Worm (Caenorhabditis elegans) whole organism, L4 larva: ENCODE results near the gene str-252.

ENCODE experiments used
- D1046.2 ChIP-seq: fragments of 200-800 bp; sonication (Bioruptor generic); IDR thresholded peaks from 2 replicates; pipeline ENCODE4 v1.3.6; 2022; ENCODE audit warnings: missing genetic modification characterization, missing compliant biosample characterization
- F26F4.8 ChIP-seq: fragments of 200-800 bp; sonication (Bioruptor generic); conservative IDR thresholded peaks from 2 replicates; pipeline ENCODE4 v1.3.6; 2022; ENCODE audit warnings: missing genetic modification characterization, missing compliant biosample characterization
- F37D6.2 ChIP-seq: sonication (generic microtip); optimal IDR thresholded peaks from 2 replicates; lab custom pipeline; 2016; ENCODE audit warnings: mild to moderate bottlenecking, missing genetic modification characterization, missing compliant biosample characterization
- F44E2.7 ChIP-seq: fragments of 200-800 bp; sonication (Bioruptor generic); IDR thresholded peaks from 2 replicates; pipeline ENCODE4 v2.1.2; 2022; ENCODE audit warnings: missing genetic modification characterization, missing compliant biosample characterization
- F49E8.2 ChIP-seq: sonication (generic microtip); optimal IDR thresholded peaks from 2 replicates; lab custom pipeline; 2016; ENCODE audit warnings: missing compliant biosample characterization, mild to moderate bottlenecking, missing genetic modification characterization, borderline replicate concordance
- R02D3.7 ChIP-seq: fragments of 150-350 bp; sonication (generic microtip); optimal IDR thresholded peaks from 3 replicates; lab custom pipeline; 2014; ENCODE audit warnings: missing biosample characterization, missing genetic modification characterization
- Y105C5A.15 ChIP-seq: fragments of 200-800 bp; sonication (Bioruptor generic); IDR thresholded peaks from 2 replicates; pipeline ENCODE4 v1.3.6; 2022; ENCODE audit warnings: missing genetic modification characterization, missing compliant biosample characterization
- Y48G9A.11 ChIP-seq: fragments of 200-800 bp; sonication (Bioruptor generic); IDR thresholded peaks from 2 replicates; pipeline ENCODE4 v1.3.6; 2022; ENCODE audit warnings: missing genetic modification reagents, missing genetic modification characterization, missing compliant biosample characterization
- Y75B8A.6 ChIP-seq: fragments of 200-800 bp; sonication (Bioruptor generic); IDR thresholded peaks from 2 replicates; pipeline ENCODE4 v1.3.6; 2022; ENCODE audit warnings: missing genetic modification reagents, missing genetic modification characterization, missing compliant biosample characterization
- aly-2 ChIP-seq: sonication (generic microtip); optimal IDR thresholded peaks from 2 replicates; lab custom pipeline; 2018; ENCODE audit warnings: missing biosample characterization, missing genetic modification characterization
- ama-1 ChIP-seq: fragments of 150-350 bp; optimal IDR thresholded peaks from 2 replicates; lab custom pipeline; 2014; ENCODE audit warnings: inconsistent platforms, mixed read lengths
- arid-1 ChIP-seq: fragments of 200-800 bp; sonication (Bioruptor generic); conservative IDR thresholded peaks from 2 replicates; pipeline ENCODE4 v1.3.6; 2022; ENCODE audit warnings: missing genetic modification reagents, missing genetic modification characterization, missing compliant biosample characterization
- ceh-28 ChIP-seq: fragments of 150-350 bp; optimal IDR thresholded peaks from 2 replicates; lab custom pipeline; 2014; ENCODE audit warnings: missing biosample characterization, missing genetic modification reagents, missing genetic modification characterization
- ceh-62 ChIP-seq: sonication (generic microtip); optimal IDR thresholded peaks from 2 replicates; lab custom pipeline; 2017; ENCODE audit warnings: missing biosample characterization, missing genetic modification characterization
- daf-19 ChIP-seq: fragments of 200-800 bp; sonication (Bioruptor generic); conservative IDR thresholded peaks from 2 replicates; pipeline ENCODE4 v1.3.6; 2022; ENCODE audit warnings: missing genetic modification characterization, missing compliant biosample characterization
- daf-8 ChIP-seq: fragments of 200-800 bp; sonication (Bioruptor generic); IDR thresholded peaks from 2 replicates; pipeline ENCODE4 v1.3.6; 2022; ENCODE audit warnings: missing genetic modification characterization, missing compliant biosample characterization
- dmd-6 ChIP-seq: fragments of 200-800 bp; sonication (Bioruptor generic); IDR thresholded peaks from 2 replicates; pipeline ENCODE4 v1.3.6; 2022; ENCODE audit warnings: missing genetic modification reagents, missing genetic modification characterization, missing compliant biosample characterization
- dmd-9 ChIP-seq: fragments of 200-800 bp; sonication (Bioruptor generic); IDR thresholded peaks from 2 replicates; pipeline ENCODE4 v1.3.6; 2022; ENCODE audit warnings: missing genetic modification reagents, missing genetic modification characterization, missing compliant biosample characterization
- dve-1 ChIP-seq: sonication (generic microtip); optimal IDR thresholded peaks from 2 replicates; lab custom pipeline; 2017; ENCODE audit warnings: antibody characterized with exemption, mild to moderate bottlenecking, missing genetic modification characterization, missing compliant biosample characterization; ENCODE audit not compliant: insufficient read depth
- egl-43 ChIP-seq: fragments of 200-800 bp; sonication (Bioruptor generic); IDR thresholded peaks from 2 replicates; pipeline ENCODE4 v1.3.6; 2022; ENCODE audit warnings: missing genetic modification reagents, missing genetic modification characterization, missing compliant biosample characterization
- gei-8 ChIP-seq: fragments of 200-800 bp; sonication (Bioruptor generic); optimal IDR thresholded peaks from 2 replicates; lab custom pipeline; 2018; ENCODE audit warnings: mild to moderate bottlenecking, missing genetic modification characterization, missing compliant biosample characterization
- hlh-30 ChIP-seq: sonication (generic microtip); optimal IDR thresholded peaks from 2 replicates; lab custom pipeline; 2017; ENCODE audit warnings: antibody characterized with exemption, mild to moderate bottlenecking, missing genetic modification characterization, missing compliant biosample characterization; ENCODE audit not compliant: insufficient read depth
- hmg-1.1 ChIP-seq: fragments of 200-800 bp; sonication (Bioruptor generic); IDR thresholded peaks from 2 replicates; pipeline ENCODE4 v1.3.6; 2022; ENCODE audit warnings: missing genetic modification reagents, missing genetic modification characterization, missing compliant biosample characterization
- jun-1 ChIP-seq: fragments of 150-350 bp; optimal IDR thresholded peaks from 2 replicates; lab custom pipeline; 2014; ENCODE audit warnings: missing biosample characterization, missing genetic modification reagents, missing genetic modification characterization
- lim-7 ChIP-seq: fragments of 200-800 bp; sonication (Bioruptor generic); IDR thresholded peaks from 2 replicates; pipeline ENCODE4 v1.3.6; 2022; ENCODE audit warnings: missing genetic modification characterization, missing compliant biosample characterization
- lin-15B ChIP-seq: fragments of 150-350 bp; sonication (generic microtip); optimal IDR thresholded peaks from 3 replicates; lab custom pipeline; 2014; ENCODE audit warnings: missing biosample characterization, missing genetic modification characterization
- lir-3 ChIP-seq: sonication (generic microtip); optimal IDR thresholded peaks from 2 replicates; lab custom pipeline; 2016; ENCODE audit warnings: mild to moderate bottlenecking, missing genetic modification characterization, missing compliant biosample characterization
- madf-5 ChIP-seq, 2 experiments: fragments of 200-800 bp; sonication (Bioruptor generic); IDR thresholded peaks; 2 replicates each; pipeline ENCODE4 v1.3.6; 2022; ENCODE audit warnings: missing compliant biosample characterization in 2 of 2, missing genetic modification characterization in 2 of 2
- mdt-29 ChIP-seq: fragments of 200-800 bp; sonication (Bioruptor generic); IDR thresholded peaks from 2 replicates; pipeline ENCODE4 v1.3.6; 2022; ENCODE audit warnings: missing genetic modification reagents, missing genetic modification characterization, missing compliant biosample characterization
- mxl-3 ChIP-seq: fragments of 200-800 bp; sonication (Bioruptor generic); optimal IDR thresholded peaks from 2 replicates; lab custom pipeline; 2018; ENCODE audit warnings: mild to moderate bottlenecking, missing genetic modification characterization, missing compliant biosample characterization
- nhr-102 ChIP-seq: sonication (generic microtip); optimal IDR thresholded peaks from 2 replicates; lab custom pipeline; 2016; ENCODE audit warnings: mild to moderate bottlenecking, missing genetic modification characterization, moderate library complexity, missing compliant biosample characterization
- nhr-111 ChIP-seq: fragments of 200-800 bp; sonication (Bioruptor generic); optimal IDR thresholded peaks from 2 replicates; lab custom pipeline; 2018; ENCODE audit warnings: mild to moderate bottlenecking, missing genetic modification characterization, missing compliant biosample characterization
- nhr-25 ChIP-seq: sonication (generic microtip); optimal IDR thresholded peaks from 2 replicates; lab custom pipeline; 2017; ENCODE audit warnings: missing genetic modification characterization, mild to moderate bottlenecking, missing compliant biosample characterization, antibody characterized with exemption, moderate library complexity, borderline replicate concordance; ENCODE audit not compliant: insufficient read depth
- nhr-28 ChIP-seq: fragments of 150-350 bp; optimal IDR thresholded peaks from 2 replicates; lab custom pipeline; 2014; ENCODE audit warnings: missing biosample characterization, missing genetic modification characterization
- nhr-48 ChIP-seq: sonication (generic microtip); optimal IDR thresholded peaks from 2 replicates; lab custom pipeline; 2016; ENCODE audit warnings: mild to moderate bottlenecking, missing genetic modification characterization, missing compliant biosample characterization
- nhr-6 ChIP-seq: fragments of 150-350 bp; optimal IDR thresholded peaks from 2 replicates; lab custom pipeline; 2014; ENCODE audit warnings: missing biosample characterization, missing genetic modification characterization
- nhr-76 ChIP-seq: fragments of 150-350 bp; optimal IDR thresholded peaks from 2 replicates; lab custom pipeline; 2014; ENCODE audit warnings: missing biosample characterization, missing genetic modification characterization
- nhr-77 ChIP-seq: fragments of 150-350 bp; optimal IDR thresholded peaks from 2 replicates; lab custom pipeline; 2014; ENCODE audit warnings: missing biosample characterization, missing genetic modification characterization
- pqm-1 ChIP-seq: sonication (generic microtip); optimal IDR thresholded peaks from 2 replicates; lab custom pipeline; 2017; ENCODE audit warnings: missing biosample characterization, missing genetic modification characterization
- rbr-2 ChIP-seq: sonication (generic microtip); optimal IDR thresholded peaks from 2 replicates; lab custom pipeline; 2016; ENCODE audit warnings: missing genotype, missing genetic modification characterization, missing compliant biosample characterization
- saeg-2 ChIP-seq: fragments of 200-800 bp; sonication (Bioruptor generic); IDR thresholded peaks from 2 replicates; pipeline ENCODE4 v1.3.6; 2022; ENCODE audit warnings: missing genetic modification reagents, missing genetic modification characterization, missing compliant biosample characterization
- sdz-12 ChIP-seq: fragments of 200-800 bp; sonication (Bioruptor generic); optimal IDR thresholded peaks from 2 replicates; lab custom pipeline; 2018; ENCODE audit warnings: mild to moderate bottlenecking, missing genetic modification characterization, missing compliant biosample characterization
- skn-1 ChIP-seq: fragments of 150-350 bp; optimal IDR thresholded peaks from 2 replicates; lab custom pipeline; 2014; ENCODE audit warnings: missing biosample characterization, missing genetic modification characterization
- snpc-1.2 ChIP-seq: fragments of 200-800 bp; sonication (Bioruptor generic); IDR thresholded peaks from 2 replicates; pipeline ENCODE4 v1.3.6; 2022; ENCODE audit warnings: missing genetic modification reagents, missing genetic modification characterization, missing compliant biosample characterization
- spr-3 ChIP-seq: fragments of 200-800 bp; sonication (Bioruptor generic); optimal IDR thresholded peaks from 2 replicates; lab custom pipeline; 2018; ENCODE audit warnings: mild to moderate bottlenecking, missing genetic modification characterization, missing compliant biosample characterization
- vab-7 ChIP-seq: fragments of 200-800 bp; sonication (Bioruptor generic); IDR thresholded peaks from 2 replicates; pipeline ENCODE4 v1.3.6; 2022; ENCODE audit warnings: missing genetic modification reagents, missing genetic modification characterization, missing compliant biosample characterization
- zag-1 ChIP-seq: fragments of 150-350 bp; optimal IDR thresholded peaks from 2 replicates; lab custom pipeline; 2014; ENCODE audit warnings: missing biosample characterization, missing genetic modification characterization
- zfp-2 ChIP-seq: sonication (generic microtip); optimal IDR thresholded peaks from 2 replicates; lab custom pipeline; 2016; ENCODE audit warnings: mild to moderate bottlenecking, missing genetic modification characterization, missing compliant biosample characterization
- zfp-3 ChIP-seq: fragments of 200-800 bp; sonication (Bioruptor generic); conservative IDR thresholded peaks from 2 replicates; pipeline ENCODE4 v1.3.6; 2022; ENCODE audit warnings: missing genetic modification reagents, missing genetic modification characterization, missing compliant biosample characterization
- zip-2 ChIP-seq: fragments of 150-350 bp; optimal IDR thresholded peaks from 2 replicates; lab custom pipeline; 2014; ENCODE audit warnings: missing biosample characterization, missing genetic modification characterization
- ztf-11 ChIP-seq: fragments of 150-350 bp; optimal IDR thresholded peaks from 2 replicates; lab custom pipeline; 2014; ENCODE audit warnings: missing biosample characterization, missing genetic modification characterization

Gene str-252

DNA sequence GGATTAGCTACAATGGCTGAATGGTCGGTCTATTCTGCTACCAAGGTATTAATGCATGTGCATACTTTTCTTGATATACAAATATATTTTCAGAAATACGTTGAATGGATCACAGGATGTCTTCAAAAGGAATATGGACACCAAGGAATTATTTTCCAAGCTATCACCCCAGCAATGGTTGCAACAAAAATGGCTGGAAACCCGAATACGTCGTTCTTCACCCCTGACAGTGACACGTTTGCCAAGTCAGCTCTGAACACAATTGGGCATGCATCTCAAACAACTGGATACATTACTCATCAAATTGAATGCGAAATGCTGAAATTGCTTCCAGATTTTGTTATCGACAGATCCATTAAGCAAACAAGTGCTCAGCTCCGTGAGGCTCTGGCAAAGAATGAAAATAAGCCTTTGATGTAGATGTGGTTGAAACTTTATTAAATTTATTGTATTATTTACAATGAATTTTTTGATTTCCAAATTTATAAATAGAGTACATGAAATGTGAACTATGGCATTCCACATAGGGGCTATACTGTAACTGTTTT, 8.7 kb upstream of the str-252 start (continued):
- TF ChIP-seq dmd-6 (GFP tag; lab: Robert Waterston, UW) (peak; percentile 56), vab-7 (GFP tag; lab: Robert Waterston, UW) (no peak), Y75B8A.6 (GFP tag; lab: Robert Waterston, UW) (peak; percentile 85), hlh-30 (peak; percentile 4), hmg-1.1 (GFP tag; lab: Robert Waterston, UW) (no peak; the same call in 1 of the 2 replicates), ztf-11 (tag; lab: Kevin White, UChicago) (no peak), mdt-29 (GFP tag; lab: Robert Waterston, UW) (peak; percentile 69; the same call in 1 of the 2 replicates), sdz-12 (GFP tag; lab: Kevin White, UChicago) (peak; percentile 13), nhr-6 (tag; lab: Kevin White, UChicago) (no peak), ceh-28 (tag; lab: Kevin White, UChicago) (no peak), gei-8 (GFP tag; lab: Kevin White, UChicago) (no peak), nhr-102 (tag; lab: Kevin White, UChicago) (peak; percentile 70), arid-1 (GFP tag; lab: Robert Waterston, UW) (peak; percentile 50; the same call in 1 of the 2 replicates), F44E2.7 (GFP tag; lab: Robert Waterston, UW) (no peak), skn-1 (tag; lab: Kevin White, UChicago) (no peak), snpc-1.2 (GFP tag; lab: Robert Waterston, UW) (peak; percentile 27; the same call in 1 of the 2 replicates), zag-1 (tag; lab: Kevin White, UChicago) (no peak), pqm-1 (tag; lab: Kevin White, UChicago) (no peak), daf-19 (GFP tag; lab: Robert Waterston, UW) (no peak), lin-15B (tag; lab: Kevin White, UChicago) (peak; percentile 27), zfp-3 (GFP tag; lab: Robert Waterston, UW) (peak; percentile 98), saeg-2 (GFP tag; lab: Robert Waterston, UW) (no peak), spr-3 (GFP tag; lab: Kevin White, UChicago) (peak; percentile 32), dve-1 (peak; percentile 28), Y105C5A.15 (GFP tag; lab: Robert Waterston, UW) (no peak), dmd-9 (no peak; the same call in none of the 2 replicates), nhr-111 (GFP tag; lab: Kevin White, UChicago) (no peak), D1046.2 (GFP tag; lab: Robert Waterston, UW) (peak; percentile 79; the same call in 1 of the 2 replicates), ceh-62 (tag; lab: Kevin White, UChicago) (no peak), F26F4.8 (GFP tag; lab: Robert Waterston, UW) (no peak), aly-2 (tag; lab: Kevin White, UChicago) (no peak), zip-2 (no peak), zfp-2 (no peak), F49E8.2 (tag; lab: Kevin White, UChicago) (no peak), nhr-48 (no peak), R02D3.7 (tag; lab: Kevin White, UChicago) (no peak), nhr-28 (peak; percentile 48), nhr-77 (peak; percentile 89), lim-7 (no peak), madf-5 (GFP tag; IDR thresholded peaks at IDR 0.05; lab: Robert Waterston, UW) (0 out of 4 replicates have a peak, but pooled peaks of 1 of the 2 experiments have one; percentile 52), mxl-3 (GFP tag; lab: Kevin White, UChicago) (peak; percentile 45), F37D6.2 (no peak), Y48G9A.11 (GFP tag; lab: Robert Waterston, UW) (no peak; the same call in 1 of the 2 replicates), nhr-76 (no peak), daf-8 (no peak), rbr-2 (tag; lab: Kevin White, UChicago) (no peak), egl-43 (GFP tag; lab: Robert Waterston, UW) (peak; percentile 73), jun-1 (no peak), nhr-25 (no peak), ama-1 (no peak), lir-3 (no peak)
